Worm (Caenorhabditis elegans) whole organism, late embryonic: ENCODE measurements around the gene C12D5.3.

ENCODE experiments used
- C08G9.2 ChIP-seq: sonication (generic microtip); optimal IDR thresholded peaks from 2 replicates; lab custom pipeline; 2016; ENCODE audit warnings: mild to moderate bottlenecking, missing genetic modification characterization, moderate library complexity, missing compliant biosample characterization
- F13H6.1 ChIP-seq: sonication (generic microtip); optimal IDR thresholded peaks from 2 replicates; lab custom pipeline; 2016; ENCODE audit warnings: missing genetic modification characterization, missing compliant biosample characterization
- T23F11.4 ChIP-seq: fragments of 200-800 bp; sonication (Bioruptor generic); optimal IDR thresholded peaks from 2 replicates; lab custom pipeline; 2018; ENCODE audit warnings: mild to moderate bottlenecking, missing genetic modification characterization, missing compliant biosample characterization
- Y22D7AL.16 ChIP-seq: sonication (generic microtip); optimal IDR thresholded peaks from 2 replicates; lab custom pipeline; 2016; ENCODE audit warnings: missing genetic modification characterization, missing compliant biosample characterization
- ahr-1 ChIP-seq: sonication (generic microtip); optimal IDR thresholded peaks from 2 replicates; lab custom pipeline; 2016; ENCODE audit warnings: missing genetic modification characterization, missing compliant biosample characterization
- ceh-18 ChIP-seq: sonication (generic microtip); optimal IDR thresholded peaks from 2 replicates; lab custom pipeline; 2016; ENCODE audit warnings: missing genetic modification characterization, missing compliant biosample characterization
- ceh-2 ChIP-seq: sonication (generic microtip); optimal IDR thresholded peaks from 2 replicates; lab custom pipeline; 2016; ENCODE audit warnings: missing genotype, missing genetic modification characterization, missing compliant biosample characterization
- ceh-24 ChIP-seq: sonication (generic microtip); optimal IDR thresholded peaks from 2 replicates; lab custom pipeline; 2016; ENCODE audit warnings: mild to moderate bottlenecking, missing genetic modification characterization, missing compliant biosample characterization
- ceh-30 ChIP-seq: fragments of 150-350 bp; optimal IDR thresholded peaks from 2 replicates; lab custom pipeline; 2014; ENCODE audit warnings: missing biosample characterization, missing genetic modification characterization
- ceh-31 ChIP-seq: sonication (generic microtip); optimal IDR thresholded peaks from 2 replicates; lab custom pipeline; 2016; ENCODE audit warnings: missing genetic modification characterization, missing compliant biosample characterization
- ceh-34 ChIP-seq: sonication (generic microtip); optimal IDR thresholded peaks from 2 replicates; lab custom pipeline; 2016; ENCODE audit warnings: mild to moderate bottlenecking, missing genetic modification characterization, missing compliant biosample characterization
- ceh-45 ChIP-seq: fragments of 200-800 bp; sonication (Bioruptor generic); IDR thresholded peaks from 2 replicates; pipeline ENCODE4 v1.3.6; 2022; ENCODE audit warnings: missing genetic modification reagents, missing genetic modification characterization, missing compliant biosample characterization
- ceh-9 ChIP-seq: sonication (generic microtip); optimal IDR thresholded peaks from 2 replicates; lab custom pipeline; 2016; ENCODE audit warnings: mild to moderate bottlenecking, missing genetic modification characterization, inconsistent platforms, missing compliant biosample characterization
- dve-1 ChIP-seq: sonication (generic microtip); optimal IDR thresholded peaks from 2 replicates; lab custom pipeline; 2017; ENCODE audit warnings: antibody characterized with exemption, mild to moderate bottlenecking, missing genetic modification characterization, missing compliant biosample characterization
- elt-2 ChIP-seq: sonication (generic microtip); optimal IDR thresholded peaks from 2 replicates; lab custom pipeline; 2016; ENCODE audit warnings: missing genetic modification reagents, missing genetic modification characterization, missing compliant biosample characterization
- elt-4 ChIP-seq: sonication (generic microtip); optimal IDR thresholded peaks from 2 replicates; lab custom pipeline; 2016; ENCODE audit warnings: missing genetic modification characterization, missing compliant biosample characterization
- ets-4 ChIP-seq: sonication (generic microtip); optimal IDR thresholded peaks from 2 replicates; lab custom pipeline; 2016; ENCODE audit warnings: missing genetic modification characterization, missing compliant biosample characterization
- fax-1 ChIP-seq: sonication (generic microtip); optimal IDR thresholded peaks from 2 replicates; lab custom pipeline; 2016; ENCODE audit warnings: missing genotype, missing genetic modification characterization, missing compliant biosample characterization
- fkh-10 ChIP-seq: fragments of 150-350 bp; optimal IDR thresholded peaks from 2 replicates; lab custom pipeline; 2014; ENCODE audit warnings: missing biosample characterization, missing genetic modification reagents, missing genetic modification characterization
- fkh-6 ChIP-seq: sonication (generic microtip); optimal IDR thresholded peaks from 2 replicates; lab custom pipeline; 2016; ENCODE audit warnings: missing genetic modification characterization, missing compliant biosample characterization
- gmeb-2 ChIP-seq: sonication (generic microtip); optimal IDR thresholded peaks from 2 replicates; lab custom pipeline; 2016; ENCODE audit warnings: missing genetic modification characterization, inconsistent platforms, missing compliant biosample characterization
- hlh-30 ChIP-seq: sonication (generic microtip); optimal IDR thresholded peaks from 2 replicates; lab custom pipeline; 2017; ENCODE audit warnings: antibody characterized with exemption, missing genetic modification characterization, missing compliant biosample characterization; ENCODE audit not compliant: insufficient read depth
- hlh-8 ChIP-seq: sonication (generic microtip); optimal IDR thresholded peaks from 2 replicates; lab custom pipeline; 2016; ENCODE audit warnings: missing genotype, missing genetic modification characterization, missing compliant biosample characterization
- lim-6 ChIP-seq: sonication (generic microtip); optimal IDR thresholded peaks from 2 replicates; lab custom pipeline; 2016; ENCODE audit warnings: missing genetic modification characterization, missing compliant biosample characterization
- madf-2 ChIP-seq: sonication (generic microtip); optimal IDR thresholded peaks from 2 replicates; lab custom pipeline; 2017; ENCODE audit warnings: missing genetic modification characterization, missing compliant biosample characterization
- nfya-1 ChIP-seq: sonication (generic microtip); optimal IDR thresholded peaks from 2 replicates; lab custom pipeline; 2017; ENCODE audit warnings: missing genetic modification characterization, mild to moderate bottlenecking, missing compliant biosample characterization, antibody characterized with exemption, moderate library complexity
- npax-4 ChIP-seq: sonication (generic microtip); optimal IDR thresholded peaks from 2 replicates; lab custom pipeline; 2016; ENCODE audit warnings: missing genetic modification characterization, missing compliant biosample characterization
- odd-2 ChIP-seq: sonication (generic microtip); optimal IDR thresholded peaks from 2 replicates; lab custom pipeline; 2017; ENCODE audit warnings: antibody characterized with exemption, mild to moderate bottlenecking, missing genetic modification characterization, missing compliant biosample characterization
- pat-9 ChIP-seq: fragments of 200-800 bp; sonication (Bioruptor generic); optimal IDR thresholded peaks from 2 replicates; lab custom pipeline; 2018; ENCODE audit warnings: mild to moderate bottlenecking, missing genetic modification characterization, moderate library complexity, missing compliant biosample characterization
- pax-1 ChIP-seq: fragments of 150-350 bp; optimal IDR thresholded peaks from 2 replicates; lab custom pipeline; 2014; ENCODE audit warnings: missing biosample characterization, missing genetic modification characterization
- pha-2 ChIP-seq: sonication (generic microtip); optimal IDR thresholded peaks from 2 replicates; lab custom pipeline; 2017; ENCODE audit warnings: mild to moderate bottlenecking, missing genetic modification characterization, missing compliant biosample characterization
- pqm-1 ChIP-seq: sonication (generic microtip); optimal IDR thresholded peaks from 2 replicates; lab custom pipeline; 2016; ENCODE audit warnings: missing genetic modification characterization, missing compliant biosample characterization
- pros-1 ChIP-seq: fragments of 150-350 bp; optimal IDR thresholded peaks from 2 replicates; lab custom pipeline; 2014; ENCODE audit warnings: missing biosample characterization, missing genetic modification reagents, missing genetic modification characterization
- ref-2 ChIP-seq: sonication (generic microtip); optimal IDR thresholded peaks from 2 replicates; lab custom pipeline; 2016; ENCODE audit warnings: missing genetic modification characterization, missing compliant biosample characterization
- sox-4 ChIP-seq: sonication (generic microtip); optimal IDR thresholded peaks from 2 replicates; lab custom pipeline; 2017; ENCODE audit warnings: mild to moderate bottlenecking, missing genetic modification characterization, inconsistent platforms, missing compliant biosample characterization
- syd-9 ChIP-seq: sonication (generic microtip); optimal IDR thresholded peaks from 2 replicates; lab custom pipeline; 2016; ENCODE audit warnings: mild to moderate bottlenecking, missing genetic modification characterization, moderate library complexity, missing compliant biosample characterization
- tbx-2 ChIP-seq: sonication (generic microtip); optimal IDR thresholded peaks from 2 replicates; lab custom pipeline; 2016; ENCODE audit warnings: missing genetic modification characterization, missing compliant biosample characterization
- ttx-3 ChIP-seq: sonication (generic microtip); optimal IDR thresholded peaks from 2 replicates; lab custom pipeline; 2016; ENCODE audit warnings: missing genetic modification reagents, missing genetic modification characterization, missing compliant biosample characterization
- unc-42 ChIP-seq: sonication (generic microtip); optimal IDR thresholded peaks from 2 replicates; lab custom pipeline; 2016; ENCODE audit warnings: missing genotype, missing genetic modification characterization, missing compliant biosample characterization
- zip-5 ChIP-seq: sonication (generic microtip); optimal IDR thresholded peaks from 2 replicates; lab custom pipeline; 2016; ENCODE audit warnings: missing genetic modification characterization, missing compliant biosample characterization
- ztf-16 ChIP-seq: sonication (generic microtip); optimal IDR thresholded peaks from 2 replicates; lab custom pipeline; 2017; ENCODE audit warnings: missing genetic modification characterization, missing compliant biosample characterization

The C12D5.3 gene

ce11 chrV:7653567-7653966 is 22.4 kb upstream of the C12D5.3 start, which contains the start of gene srh-200:
srh-200 (minus strand) TSS chrV:7653667.
- TF ChIP-seq fax-1 (tag; lab: Kevin White, UChicago) (no peak), npax-4 (no peak), ets-4 (tag; lab: Kevin White, UChicago) (no peak), ceh-18 (tag; lab: Kevin White, UChicago) (no peak), C08G9.2 (no peak), madf-2 (no peak), ceh-2 (tag; lab: Kevin White, UChicago) (no peak), hlh-8 (no peak), unc-42 (tag; lab: Kevin White, UChicago) (no peak), sox-4 (tag; lab: Kevin White, UChicago) (no peak), T23F11.4 (no peak), ztf-16 (tag; lab: Kevin White, UChicago) (no peak), nfya-1 (tag; lab: Kevin White, UChicago) (no peak), ceh-24 (no peak)

- TF ChIP-seq zip-5 (tag; lab: Kevin White, UChicago) (no peak), ceh-30 (tag; lab: Kevin White, UChicago) (no peak)
Measured at ce11 chrV:7667940-7668339, 8.1 kb upstream of the C12D5.3 start, which contains the start of gene C12D5.5. C12D5.5 (plus strand) TSS chrV:7668240.

ce11 chrV:7672258-7672657 is 3.7 kb upstream of the C12D5.3 start, which contains the start of gene C12D5.4:
C12D5.4 (plus strand) TSS chrV:7672558.
- no peak for TF ChIP-seq ceh-2 (tag; lab: Kevin White, UChicago)
- no peak for TF ChIP-seq ttx-3 (tag; lab: Kevin White, UChicago)
- no peak for TF ChIP-seq fkh-6
- no peak for TF ChIP-seq dve-1 (tag; lab: Kevin White, UChicago)
- TF ChIP-seq ceh-24 = no peak
- TF ChIP-seq pha-2 = no peak
- TF ChIP-seq ceh-45 = no peak
- TF ChIP-seq ceh-9 = no peak
- no peak for TF ChIP-seq ceh-18 (tag; lab: Kevin White, UChicago)
- no peak for TF ChIP-seq pros-1 (tag; lab: Kevin White, UChicago)
- no peak for TF ChIP-seq lim-6 (tag; lab: Kevin White, UChicago)
- no peak for TF ChIP-seq odd-2
- no peak for TF ChIP-seq hlh-8
- no peak for TF ChIP-seq ets-4 (tag; lab: Kevin White, UChicago)
- no peak for TF ChIP-seq gmeb-2
- TF ChIP-seq syd-9 (tag; lab: Kevin White, UChicago) = no peak
- TF ChIP-seq elt-4 (tag; lab: Kevin White, UChicago) = no peak

ce11 chrV:7681388-7681787 is 5.4 kb downstream of the C12D5.3 start, which contains the start of gene cyp-33A1:
cyp-33A1 (minus strand) TSS chrV:7681459.
- no peak for TF ChIP-seq ttx-3 (tag; lab: Kevin White, UChicago)
- TF ChIP-seq pqm-1 (tag; lab: Kevin White, UChicago) = no peak
- TF ChIP-seq npax-4 = no peak
- TF ChIP-seq fkh-10 (GFP tag; lab: Kevin White, UChicago) = no peak
- no peak for TF ChIP-seq ahr-1 (tag; lab: Kevin White, UChicago)
- TF ChIP-seq Y22D7AL.16 (tag; lab: Kevin White, UChicago) = no peak
- TF ChIP-seq T23F11.4 = no peak

- TF ChIP-seq ttx-3 (tag; lab: Kevin White, UChicago) (no peak), ets-4 (tag; lab: Kevin White, UChicago) (no peak), pat-9 (tag; lab: Kevin White, UChicago) (no peak), hlh-30 (tag; lab: Kevin White, UChicago) (no peak), fkh-6 (no peak), pax-1 (tag; lab: Kevin White, UChicago) (no peak), ceh-34 (tag; lab: Kevin White, UChicago) (no peak), ref-2 (tag; lab: Kevin White, UChicago) (no peak), ztf-16 (tag; lab: Kevin White, UChicago) (no peak), ceh-31 (tag; lab: Kevin White, UChicago) (no peak), zip-5 (tag; lab: Kevin White, UChicago) (no peak), madf-2 (no peak), elt-2 (no peak), tbx-2 (no peak), dve-1 (tag; lab: Kevin White, UChicago) (no peak), F13H6.1 (no peak)
Measured at ce11 chrV:7683907-7684655, 8.1 kb downstream of the C12D5.3 start, which contains the start of gene sre-11. sre-11 (minus strand) TSS chrV:7683957.
